Fruit fly (Drosophila melanogaster): ENCODE measurements around the gene grnd.

DNA sequence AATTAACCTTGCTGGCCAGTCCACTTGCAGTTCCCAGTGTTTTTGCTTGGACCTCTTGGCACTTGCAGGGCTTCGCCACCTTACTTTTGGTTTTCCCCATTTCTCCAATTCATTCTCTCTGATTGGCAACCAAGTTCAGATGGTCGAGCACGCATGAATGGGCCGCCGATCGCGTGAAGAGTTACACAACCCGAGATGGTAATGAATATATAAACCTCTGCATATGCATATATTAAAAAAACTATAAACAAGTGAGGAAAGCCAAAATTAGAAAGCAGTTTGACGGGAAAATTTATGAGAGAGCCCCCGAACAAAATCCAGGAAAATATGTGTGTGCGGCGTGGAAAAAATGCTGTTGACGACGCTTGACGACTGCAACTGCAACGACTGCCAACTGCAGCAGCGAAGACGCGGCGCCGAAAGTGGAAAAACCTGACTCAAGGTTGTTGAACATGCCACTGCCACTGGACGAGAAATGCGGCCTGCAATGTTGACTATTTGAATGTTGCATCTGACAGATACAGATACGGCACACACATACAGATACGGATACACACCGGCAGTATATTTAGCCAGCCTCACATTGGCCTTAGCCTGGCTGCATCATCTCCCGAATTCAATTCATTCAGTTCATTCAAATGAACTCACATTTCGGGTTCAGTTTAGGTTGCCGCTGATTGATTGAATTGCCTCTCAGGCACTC lies 4.7 kb upstream of the grnd start:
- no peak for TF ChIP-seq CG8478 (optimal IDR thresholded peaks at IDR 0.05)
- no peak for TF ChIP-seq Dll (optimal IDR thresholded peaks at IDR 0.05)
- TF ChIP-seq psq (optimal IDR thresholded peaks at IDR 0.05): no peak
- TF ChIP-seq usp (GFP tag; optimal IDR thresholded peaks at IDR 0.05): no peak
- peak in 1 of 2 experiments; percentile 33 for TF ChIP-seq EcR (GFP tag; optimal IDR thresholded peaks at IDR 0.05)
- no peak for TF ChIP-seq pan (optimal IDR thresholded peaks at IDR 0.05)

All from whole organism.